Fruit fly (Drosophila melanogaster) whole organism, embryonic: ENCODE measurements around the gene CG43867.

Experiments
- Antp ChIP-seq: fragments of 200-800 bp; sonication (Bioruptor generic); optimal IDR thresholded peaks from 3 replicates; lab custom pipeline; 2016; ENCODE audit warnings: missing biosample characterization, missing genetic modification characterization
- Bgb ChIP-seq: fragments of 200-800 bp; sonication (Bioruptor generic); IDR thresholded peaks from 2 replicates; pipeline ENCODE4 v1.3.6; 2022; ENCODE audit warnings: missing biosample characterization, missing genetic modification characterization; ENCODE audit not compliant: partially characterized antibody
- CG10321 ChIP-seq: fragments of 200-800 bp; sonication (Bioruptor generic); IDR thresholded peaks from 2 replicates; pipeline ENCODE4 v1.3.6; 2022; ENCODE audit warnings: missing biosample characterization, missing genetic modification characterization
- CG10565 ChIP-seq: fragments of 200-800 bp; sonication (Bioruptor generic); optimal IDR thresholded peaks from 3 replicates; lab custom pipeline; 2016; ENCODE audit warnings: missing biosample characterization, mild to moderate bottlenecking, missing genetic modification characterization
- CG10654 ChIP-seq: fragments of 200-800 bp; sonication (Bioruptor generic); optimal IDR thresholded peaks from 2 replicates; lab custom pipeline; 2016; ENCODE audit warnings: missing biosample characterization, missing genetic modification characterization
- CG11398 ChIP-seq: fragments of 200-800 bp; sonication (Bioruptor generic); optimal IDR thresholded peaks from 2 replicates; lab custom pipeline; 2016; ENCODE audit warnings: missing biosample characterization, missing genetic modification characterization
- CG12155 ChIP-seq: fragments of 200-800 bp; sonication (Bioruptor generic); optimal IDR thresholded peaks from 3 replicates; lab custom pipeline; 2016; ENCODE audit warnings: missing biosample characterization, missing genetic modification characterization
- CG12391 ChIP-seq: fragments of 200-800 bp; sonication (Bioruptor generic); optimal IDR thresholded peaks from 3 replicates; lab custom pipeline; 2018; ENCODE audit warnings: missing biosample characterization, mild to moderate bottlenecking, missing genetic modification characterization, moderate library complexity
- CG14965 ChIP-seq: fragments of 200-800 bp; sonication (Bioruptor generic); optimal IDR thresholded peaks from 2 replicates; lab custom pipeline; 2016; ENCODE audit warnings: missing biosample characterization, missing genetic modification characterization, borderline replicate concordance
- CG18011 ChIP-seq: fragments of 200-800 bp; sonication (Bioruptor generic); optimal IDR thresholded peaks from 2 replicates; lab custom pipeline; 2017; ENCODE audit warnings: missing biosample characterization, missing genetic modification characterization, mild to moderate bottlenecking, moderate library complexity, missing genotype
- CG31224 ChIP-seq: fragments of 200-800 bp; sonication (Bioruptor generic); IDR thresholded peaks from 2 replicates; pipeline ENCODE4 v1.3.6; 2022; ENCODE audit warnings: missing biosample characterization, missing genetic modification characterization
- CG31388 ChIP-seq: fragments of 200-800 bp; sonication (Bioruptor generic); optimal IDR thresholded peaks from 2 replicates; lab custom pipeline; 2016; ENCODE audit warnings: missing biosample characterization, missing genetic modification characterization
- CG32532 ChIP-seq: fragments of 200-800 bp; sonication (Bioruptor generic); IDR thresholded peaks from 2 replicates; pipeline ENCODE4 v1.3.6; 2022; ENCODE audit warnings: missing biosample characterization, missing genetic modification characterization
- CG4328 ChIP-seq: fragments of 200-800 bp; sonication (Bioruptor generic); optimal IDR thresholded peaks from 3 replicates; lab custom pipeline; 2017; ENCODE audit warnings: missing biosample characterization, missing genetic modification reagents, missing genetic modification characterization
- CG4617 ChIP-seq: fragments of 200-800 bp; sonication (Bioruptor generic); optimal IDR thresholded peaks from 3 replicates; lab custom pipeline; 2016; ENCODE audit warnings: missing biosample characterization, missing genetic modification characterization, borderline replicate concordance
- CG4707 ChIP-seq: fragments of 200-800 bp; sonication (Bioruptor generic); optimal IDR thresholded peaks from 2 replicates; lab custom pipeline; 2018; ENCODE audit warnings: missing biosample characterization, mild to moderate bottlenecking, missing genetic modification characterization, moderate library complexity
- CG6175 ChIP-seq: fragments of 200-800 bp; sonication (Bioruptor generic); IDR thresholded peaks from 3 replicates; pipeline ENCODE4 v1.3.6; 2022; ENCODE audit warnings: missing biosample characterization, missing genetic modification characterization
- CG7357 ChIP-seq: fragments of 200-800 bp; sonication (Bioruptor generic); IDR thresholded peaks from 3 replicates; pipeline ENCODE4 v1.3.6; 2022; ENCODE audit warnings: missing biosample characterization, missing genetic modification characterization
- CG7372 ChIP-seq: fragments of 200-800 bp; sonication (Bioruptor generic); IDR thresholded peaks from 2 replicates; pipeline ENCODE4 v1.3.6; 2022; ENCODE audit warnings: missing biosample characterization, missing genetic modification characterization
- CG7745 ChIP-seq: fragments of 200-800 bp; sonication (Bioruptor generic); optimal IDR thresholded peaks from 2 replicates; lab custom pipeline; 2018; ENCODE audit warnings: missing biosample characterization, mild to moderate bottlenecking, missing genetic modification characterization, moderate library complexity
- CG9932 ChIP-seq: fragments of 200-800 bp; sonication (Bioruptor generic); IDR thresholded peaks from 2 replicates; pipeline ENCODE4 v1.3.6; 2022; ENCODE audit warnings: missing biosample characterization, missing genetic modification characterization
- CTCF ChIP-seq: fragments of 200-800 bp; sonication (Bioruptor generic); optimal IDR thresholded peaks from 2 replicates; lab custom pipeline; 2017; ENCODE audit warnings: missing biosample characterization, mild to moderate bottlenecking, missing genetic modification characterization, moderate library complexity
- Deaf1 ChIP-seq: fragments of 200-800 bp; optimal IDR thresholded peaks from 3 replicates; lab custom pipeline; 2019; ENCODE audit warnings: missing biosample characterization, mild to moderate bottlenecking, missing genetic modification characterization, moderate library complexity
- Elba2 ChIP-seq: fragments of 200-800 bp; sonication (Bioruptor generic); optimal IDR thresholded peaks from 3 replicates; lab custom pipeline; 2016; ENCODE audit warnings: missing biosample characterization, missing genetic modification characterization
- GATAe ChIP-seq: fragments of 200-800 bp; sonication (Bioruptor generic); conservative IDR thresholded peaks from 2 replicates; pipeline ENCODE4 v1.3.6; 2022; ENCODE audit warnings: missing biosample characterization, missing genetic modification characterization
- HLH4C ChIP-seq: fragments of 200-800 bp; sonication (Bioruptor generic); IDR thresholded peaks from 3 replicates; pipeline ENCODE4 v1.3.6; 2022; ENCODE audit warnings: missing biosample characterization, missing genetic modification characterization; ENCODE audit not compliant: partially characterized antibody
- Lim3 ChIP-seq: fragments of 200-800 bp; sonication (Bioruptor generic); IDR thresholded peaks from 2 replicates; pipeline ENCODE4 v1.3.6; 2022; ENCODE audit warnings: missing biosample characterization, missing genetic modification characterization
- Mad ChIP-seq: fragments of 200-800 bp; sonication (Bioruptor generic); optimal IDR thresholded peaks from 2 replicates; lab custom pipeline; 2016; ENCODE audit warnings: missing biosample characterization, missing genetic modification characterization
- Myb ChIP-seq: fragments of 200-800 bp; sonication (Bioruptor generic); optimal IDR thresholded peaks from 2 replicates; lab custom pipeline; 2016; ENCODE audit warnings: missing biosample characterization, missing genetic modification characterization
- Rfx ChIP-seq: fragments of 200-800 bp; sonication (Bioruptor generic); IDR thresholded peaks from 2 replicates; pipeline ENCODE4 v1.3.6; 2022; ENCODE audit warnings: missing biosample characterization, missing genetic modification characterization
- Sox102F ChIP-seq: fragments of 200-800 bp; sonication (Bioruptor generic); optimal IDR thresholded peaks from 2 replicates; lab custom pipeline; 2018; ENCODE audit warnings: missing biosample characterization, mild to moderate bottlenecking, missing genetic modification characterization, moderate library complexity
- Tbp ChIP-seq: fragments of >200 bp; optimal IDR thresholded peaks from 2 replicates; lab custom pipeline; 2018; ENCODE audit warnings: missing biosample characterization, missing genetic modification characterization
- aop ChIP-seq: fragments of 200-800 bp; sonication (Bioruptor generic); IDR thresholded peaks from 2 replicates; pipeline ENCODE4 v1.3.6; 2022; ENCODE audit warnings: missing biosample characterization, missing genetic modification characterization
- bowl ChIP-seq: fragments of 200-800 bp; sonication (Bioruptor generic); IDR thresholded peaks from 2 replicates; pipeline ENCODE4 v1.3.6; 2022; ENCODE audit warnings: missing biosample characterization, missing genetic modification characterization
- danr ChIP-seq: fragments of 200-800 bp; sonication (Bioruptor generic); IDR thresholded peaks from 2 replicates; pipeline ENCODE4 v1.3.6; 2022; ENCODE audit warnings: missing biosample characterization, missing genetic modification characterization
- dpn ChIP-seq, 2 experiments: fragments of 200-800 bp; sonication (Bioruptor generic); optimal IDR thresholded peaks; 3 replicates each; lab custom pipeline; 2016; ENCODE audit warnings: missing biosample characterization in 2 of 2, missing genetic modification characterization in 2 of 2
- emc ChIP-seq: fragments of 200-800 bp; sonication (Bioruptor generic); optimal IDR thresholded peaks from 2 replicates; lab custom pipeline; 2016; ENCODE audit warnings: missing biosample characterization, missing genetic modification characterization
- mld ChIP-seq: fragments of 200-800 bp; sonication (Bioruptor generic); IDR thresholded peaks from 3 replicates; pipeline ENCODE4 v1.3.6; 2022; ENCODE audit warnings: missing biosample characterization, missing genetic modification characterization; ENCODE audit not compliant: partially characterized antibody
- nerfin-1 ChIP-seq: fragments of 200-800 bp; sonication (Bioruptor generic); optimal IDR thresholded peaks from 3 replicates; lab custom pipeline; 2019; ENCODE audit warnings: missing biosample characterization, mild to moderate bottlenecking, missing genetic modification characterization, moderate library complexity
- pfk ChIP-seq: fragments of 200-800 bp; sonication (Bioruptor generic); optimal IDR thresholded peaks from 2 replicates; lab custom pipeline; 2018; ENCODE audit warnings: missing biosample characterization, mild to moderate bottlenecking, missing genetic modification characterization, moderate library complexity
- ro ChIP-seq: fragments of 200-800 bp; sonication (Bioruptor generic); IDR thresholded peaks from 2 replicates; pipeline ENCODE4 v1.3.6; 2022; ENCODE audit warnings: missing biosample characterization, missing genetic modification characterization
- row ChIP-seq: fragments of 200-800 bp; sonication (Bioruptor generic); IDR thresholded peaks from 3 replicates; pipeline ENCODE4 v1.3.6; 2022; ENCODE audit warnings: missing biosample characterization, missing genetic modification characterization
- sc ChIP-seq, 3 experiments: fragments of >200 bp in 2 of 3; fragments of 200-800 bp in 1 of 3; sonication (Bioruptor generic) in 1 of 3; optimal IDR thresholded peaks; 2 replicates in 2 of 3; 3 replicates in 1 of 3; lab custom pipeline; 2017; ENCODE audit warnings: mild to moderate bottlenecking in 1 of 3, missing biosample characterization in 1 of 3, missing genetic modification characterization in 1 of 3, missing genetic modification reagents in 1 of 3
- sd ChIP-seq: fragments of 200-800 bp; sonication (Bioruptor generic); optimal IDR thresholded peaks from 3 replicates; lab custom pipeline; 2018; ENCODE audit warnings: missing biosample characterization, mild to moderate bottlenecking, missing genetic modification characterization, moderate library complexity
- sens ChIP-seq: fragments of 200-800 bp; sonication (Bioruptor generic); peaks from one replicate; lab custom pipeline; 2016; ENCODE audit warnings: missing biosample characterization, missing genetic modification characterization
- sug ChIP-seq: fragments of 200-800 bp; optimal IDR thresholded peaks from 2 replicates; lab custom pipeline; 2019; ENCODE audit warnings: missing biosample characterization, mild to moderate bottlenecking, missing genetic modification characterization, moderate library complexity
- toy ChIP-seq: fragments of 200-800 bp; sonication (Bioruptor generic); IDR thresholded peaks from 2 replicates; pipeline ENCODE4 v1.3.6; 2022; ENCODE audit warnings: missing biosample characterization, missing genetic modification characterization
- trem ChIP-seq: fragments of 200-800 bp; optimal IDR thresholded peaks from 3 replicates; lab custom pipeline; 2019; ENCODE audit warnings: missing biosample characterization, mild to moderate bottlenecking, missing genetic modification characterization, moderate library complexity
- unpg ChIP-seq: fragments of 200-800 bp; sonication (Bioruptor generic); optimal IDR thresholded peaks from 3 replicates; lab custom pipeline; 2018; ENCODE audit warnings: missing biosample characterization, mild to moderate bottlenecking, missing genetic modification characterization, moderate library complexity
- z ChIP-seq: fragments of 200-800 bp; sonication (Bioruptor generic); IDR thresholded peaks from 3 replicates; pipeline ENCODE4 v1.3.6; 2022; ENCODE audit warnings: missing biosample characterization, missing genetic modification characterization
- zf30C ChIP-seq: fragments of 200-800 bp; sonication (Bioruptor generic); optimal IDR thresholded peaks from 3 replicates; lab custom pipeline; 2018; ENCODE audit warnings: missing biosample characterization, mild to moderate bottlenecking, missing genetic modification characterization

Gene CG43867

DNA sequence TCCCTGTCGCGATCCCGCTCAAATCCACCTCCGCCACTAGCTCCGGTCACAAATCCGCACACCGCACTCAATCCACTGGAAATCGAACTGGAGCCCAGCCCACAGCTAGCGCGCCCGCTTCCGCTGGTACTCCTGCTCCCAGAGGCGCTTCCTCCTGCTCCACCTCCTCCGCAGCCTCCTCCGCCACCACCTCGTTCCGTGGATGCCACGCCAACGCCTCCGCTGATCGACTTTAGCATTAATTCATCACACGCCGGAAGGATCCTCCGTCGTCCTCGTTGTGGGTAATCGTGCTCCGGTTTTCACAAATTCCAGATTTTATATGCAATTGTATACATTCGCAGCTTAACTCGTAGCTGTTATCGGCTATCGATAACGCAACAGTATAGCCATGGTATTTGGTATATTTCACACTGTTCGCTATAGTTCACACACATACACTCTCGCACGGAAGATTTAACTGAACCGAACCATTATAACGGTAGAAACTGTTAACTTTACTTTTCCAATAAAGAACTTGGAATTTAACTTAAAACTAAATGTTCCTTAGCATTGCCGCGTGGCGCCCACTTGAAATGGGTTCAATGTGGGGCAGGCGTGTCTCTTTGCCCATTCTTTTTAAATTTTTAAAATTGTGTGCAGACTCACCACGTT lies 439 bp downstream of the CG43867 start, which contains the start of gene Lztr1 (continued):
- 0 out of 2 replicates have a peak, but pooled peaks have one; percentile 15 for TF ChIP-seq Bgb (GFP tag; lab: Robert Waterston, UW)
- peak; percentile 3 for TF ChIP-seq sens (GFP tag; lab: Kevin White, UChicago)
- TF ChIP-seq CG31224 (GFP tag; lab: Robert Waterston, UW) = no peak
- no peak for TF ChIP-seq nerfin-1 (tag; lab: Kevin White, UChicago)
- no peak for TF ChIP-seq CG7372 (GFP tag; lab: Robert Waterston, UW)
- TF ChIP-seq dpn (GFP tag; optimal IDR thresholded peaks at IDR 0.05; lab: Kevin White, UChicago) = no peak
- TF ChIP-seq sc (optimal IDR thresholded peaks at IDR 0.05; lab: Kevin White, UChicago) = no peak
- no peak for TF ChIP-seq sc (GFP tag; optimal IDR thresholded peaks at IDR 0.05; lab: Kevin White, UChicago)
- TF ChIP-seq unpg (GFP tag; lab: Kevin White, UChicago) = no peak
- TF ChIP-seq Tbp (GFP tag; lab: Kevin White, UChicago) = no peak
- TF ChIP-seq CG7745 (tag; lab: Kevin White, UChicago) = no peak
- no peak for TF ChIP-seq emc (GFP tag; lab: Kevin White, UChicago)
- no peak for TF ChIP-seq mld (GFP tag; lab: Robert Waterston, UW)
- TF ChIP-seq CG10654 = no peak
- TF ChIP-seq CG4707 = no peak
- TF ChIP-seq toy (GFP tag; lab: Robert Waterston, UW) = no peak
- no peak for TF ChIP-seq row
- no peak for TF ChIP-seq pfk (GFP tag; lab: Kevin White, UChicago)
- TF ChIP-seq aop = no peak
- TF ChIP-seq GATAe = no peak
- no peak for TF ChIP-seq CG18011 (GFP tag; lab: Kevin White, UChicago)
- TF ChIP-seq CTCF (GFP tag; lab: Kevin White, UChicago) = no peak
- TF ChIP-seq CG10565 = no peak
- TF ChIP-seq CG12391 (tag; lab: Kevin White, UChicago) = no peak
- TF ChIP-seq HLH4C = peak; percentile 41; the same call in 1 of the 3 replicates
- no peak for TF ChIP-seq CG31388 (GFP tag; lab: Kevin White, UChicago)
- TF ChIP-seq Myb = peak; percentile 86
- no peak for TF ChIP-seq CG9932 (GFP tag; lab: Robert Waterston, UW)
- no peak for TF ChIP-seq trem (tag; lab: Kevin White, UChicago)
- TF ChIP-seq CG14965 (GFP tag; lab: Kevin White, UChicago) = no peak
- no peak for TF ChIP-seq Sox102F (GFP tag; lab: Kevin White, UChicago)
- TF ChIP-seq Rfx (GFP tag; lab: Robert Waterston, UW) = no peak
- no peak for TF ChIP-seq sd (tag; lab: Kevin White, UChicago)
- no peak for TF ChIP-seq danr (GFP tag; lab: Robert Waterston, UW)
- no peak for TF ChIP-seq sug (tag; lab: Kevin White, UChicago)
- TF ChIP-seq Antp (GFP tag; lab: Kevin White, UChicago) = no peak
- TF ChIP-seq Elba2 = no peak
- TF ChIP-seq CG32532 (GFP tag; lab: Robert Waterston, UW) = no peak
- no peak for TF ChIP-seq CG11398 (GFP tag; lab: Kevin White, UChicago)
- TF ChIP-seq Mad (GFP tag; lab: Kevin White, UChicago) = no peak
- TF ChIP-seq CG7357 (GFP tag; lab: Robert Waterston, UW) = no peak
- no peak for TF ChIP-seq bowl
- TF ChIP-seq CG12155 (GFP tag; lab: Kevin White, UChicago) = no peak
- no peak for TF ChIP-seq CG6175 (GFP tag; lab: Robert Waterston, UW)
- no peak for TF ChIP-seq CG4328 (GFP tag; lab: Kevin White, UChicago)
- TF ChIP-seq Lim3 (GFP tag; lab: Robert Waterston, UW) = no peak
- peak; percentile 54 for TF ChIP-seq CG4617 (GFP tag; lab: Kevin White, UChicago)
- no peak for TF ChIP-seq Deaf1 (tag; lab: Kevin White, UChicago)
- TF ChIP-seq ro (GFP tag; lab: Robert Waterston, UW) = no peak
- TF ChIP-seq z (GFP tag; lab: Robert Waterston, UW) = no peak
- no peak for TF ChIP-seq CG10321 (GFP tag; lab: Robert Waterston, UW)
- no peak for TF ChIP-seq zf30C (GFP tag; lab: Kevin White, UChicago)
